Worm (Caenorhabditis elegans) whole organism, L3 larva: ENCODE data around the gene F17E9.18.

Experiments
- R02D3.7 ChIP-seq: fragments of 150-350 bp; optimal IDR thresholded peaks from 2 replicates; lab custom pipeline; 2014; ENCODE audit warnings: missing biosample characterization, missing genetic modification characterization
- ZK546.5 ChIP-seq: sonication (generic microtip); optimal IDR thresholded peaks from 2 replicates; lab custom pipeline; 2017; ENCODE audit warnings: missing biosample characterization, missing genetic modification characterization
- aly-2 ChIP-seq: fragments of 150-350 bp; optimal IDR thresholded peaks from 2 replicates; lab custom pipeline; 2014; ENCODE audit warnings: missing biosample characterization, missing genetic modification characterization
- ama-1 ChIP-seq: fragments of 150-350 bp; optimal IDR thresholded peaks from 2 replicates; lab custom pipeline; 2018
- ceh-28 ChIP-seq: fragments of 150-350 bp; optimal IDR thresholded peaks from 2 replicates; lab custom pipeline; 2014; ENCODE audit warnings: missing biosample characterization, missing genetic modification reagents, missing genetic modification characterization
- ceh-9 ChIP-seq: sonication (generic microtip); optimal IDR thresholded peaks from 2 replicates; lab custom pipeline; 2018; ENCODE audit warnings: missing biosample characterization, missing genetic modification characterization
- daf-12 ChIP-seq: fragments of 150-350 bp; optimal IDR thresholded peaks from 2 replicates; lab custom pipeline; 2014; ENCODE audit warnings: missing biosample characterization, missing genetic modification reagents, missing genetic modification characterization
- egl-5 ChIP-seq: fragments of 150-350 bp; optimal IDR thresholded peaks from 2 replicates; lab custom pipeline; 2017; ENCODE audit warnings: missing biosample characterization, missing genetic modification reagents, missing genetic modification characterization, inconsistent platforms
- elt-1 ChIP-seq: fragments of 150-350 bp; optimal IDR thresholded peaks from 2 replicates; lab custom pipeline; 2014; ENCODE audit warnings: missing biosample characterization, missing genetic modification characterization
- elt-3 ChIP-seq, 3 experiments: fragments of 150-350 bp in 1 of 3; sonication (generic microtip) in 2 of 3; optimal IDR thresholded peaks; 2 replicates in 2 of 3; 4 replicates in 1 of 3; lab custom pipeline; 2014 to 2017; ENCODE audit warnings: missing biosample characterization in 3 of 3, missing genetic modification characterization in 3 of 3
- eor-1 ChIP-seq, 2 experiments: fragments of 150-350 bp; optimal IDR thresholded peaks; 2 replicates each; lab custom pipeline; 2014 to 2018; ENCODE audit warnings: missing biosample characterization in 2 of 2, missing genetic modification characterization in 2 of 2
- fkh-2 ChIP-seq: fragments of 150-350 bp; optimal IDR thresholded peaks from 2 replicates; lab custom pipeline; 2014; ENCODE audit warnings: missing biosample characterization, missing genetic modification reagents, missing genetic modification characterization
- fos-1 ChIP-seq: fragments of 150-350 bp; optimal IDR thresholded peaks from 2 replicates; lab custom pipeline; 2014; ENCODE audit warnings: missing biosample characterization, missing genetic modification characterization
- hmg-11 ChIP-seq: sonication (generic microtip); optimal IDR thresholded peaks from 2 replicates; lab custom pipeline; 2016; ENCODE audit warnings: missing genetic modification characterization, missing compliant biosample characterization
- jun-1 ChIP-seq: fragments of 150-350 bp; optimal IDR thresholded peaks from 2 replicates; lab custom pipeline; 2014; ENCODE audit warnings: missing biosample characterization, missing genetic modification reagents, missing genetic modification characterization
- lin-15B ChIP-seq: fragments of 150-350 bp; optimal IDR thresholded peaks from 2 replicates; lab custom pipeline; 2014; ENCODE audit warnings: missing biosample characterization, missing genetic modification characterization
- lin-39 ChIP-seq: fragments of 150-350 bp; optimal IDR thresholded peaks from 2 replicates; lab custom pipeline; 2018; ENCODE audit warnings: missing biosample characterization, missing genetic modification reagents, missing genetic modification characterization
- lsy-12 ChIP-seq: sonication (generic microtip); optimal IDR thresholded peaks from 2 replicates; lab custom pipeline; 2016; ENCODE audit warnings: mild to moderate bottlenecking, missing genetic modification characterization, missing compliant biosample characterization
- mdl-1 ChIP-seq: fragments of 150-350 bp; optimal IDR thresholded peaks from 2 replicates; lab custom pipeline; 2014; ENCODE audit warnings: missing biosample characterization, missing genetic modification characterization
- mml-1 ChIP-seq: fragments of 150-350 bp; sonication (generic microtip); optimal IDR thresholded peaks from 3 replicates; lab custom pipeline; 2014; ENCODE audit warnings: missing biosample characterization, missing genetic modification characterization
- nfya-1 ChIP-seq: sonication (generic microtip); optimal IDR thresholded peaks from 2 replicates; lab custom pipeline; 2017; ENCODE audit warnings: missing genetic modification characterization, mild to moderate bottlenecking, missing compliant biosample characterization, antibody characterized with exemption, moderate library complexity; ENCODE audit not compliant: insufficient read depth
- nhr-11 ChIP-seq: fragments of 150-350 bp; optimal IDR thresholded peaks from 2 replicates; lab custom pipeline; 2014; ENCODE audit warnings: missing biosample characterization, missing genetic modification characterization
- nhr-12 ChIP-seq: fragments of 150-350 bp; optimal IDR thresholded peaks from 2 replicates; lab custom pipeline; 2014; ENCODE audit warnings: missing biosample characterization, missing genetic modification characterization
- nhr-23 ChIP-seq: fragments of 150-350 bp; optimal IDR thresholded peaks from 2 replicates; lab custom pipeline; 2014; ENCODE audit warnings: missing biosample characterization, missing genetic modification reagents, missing genetic modification characterization
- nhr-237 ChIP-seq: fragments of 150-350 bp; optimal IDR thresholded peaks from 2 replicates; lab custom pipeline; 2014; ENCODE audit warnings: missing biosample characterization, missing genetic modification characterization
- nhr-43 ChIP-seq: sonication (generic microtip); optimal IDR thresholded peaks from 2 replicates; lab custom pipeline; 2016; ENCODE audit warnings: mild to moderate bottlenecking, missing genetic modification characterization, missing compliant biosample characterization; ENCODE audit not compliant: poor library complexity, severe bottlenecking
- nhr-67 ChIP-seq: fragments of 150-350 bp; optimal IDR thresholded peaks from 2 replicates; lab custom pipeline; 2014; ENCODE audit warnings: missing biosample characterization, missing genetic modification characterization
- nhr-76 ChIP-seq: fragments of 150-350 bp; sonication (generic microtip); optimal IDR thresholded peaks from 5 replicates; lab custom pipeline; 2014; ENCODE audit warnings: missing biosample characterization, missing genetic modification characterization
- pha-4 ChIP-seq: fragments of 150-350 bp; optimal IDR thresholded peaks from 2 replicates; lab custom pipeline; 2014; ENCODE audit warnings: missing biosample characterization, missing genetic modification reagents, missing genetic modification characterization
- pqm-1 ChIP-seq: fragments of 150-350 bp; optimal IDR thresholded peaks from 2 replicates; lab custom pipeline; 2017; ENCODE audit warnings: missing biosample characterization, missing genetic modification characterization, inconsistent platforms
- sea-2 ChIP-seq: fragments of 150-350 bp; sonication (generic microtip); optimal IDR thresholded peaks from 4 replicates; lab custom pipeline; 2014; ENCODE audit warnings: missing biosample characterization, missing genetic modification reagents, missing genetic modification characterization
- skn-1 ChIP-seq: fragments of 150-350 bp; optimal IDR thresholded peaks from 2 replicates; lab custom pipeline; 2014; ENCODE audit warnings: missing biosample characterization, missing genetic modification characterization
- tbx-2 ChIP-seq: sonication (generic microtip); optimal IDR thresholded peaks from 2 replicates; lab custom pipeline; 2016; ENCODE audit warnings: mild to moderate bottlenecking, missing genetic modification characterization, missing compliant biosample characterization
- unc-39 ChIP-seq: sonication (generic microtip); optimal IDR thresholded peaks from 4 replicates; lab custom pipeline; 2017; ENCODE audit warnings: missing biosample characterization, missing genetic modification characterization
- unc-62 ChIP-seq: fragments of 150-350 bp; sonication (generic microtip); optimal IDR thresholded peaks from 4 replicates; lab custom pipeline; 2014; ENCODE audit warnings: missing biosample characterization, missing genetic modification reagents, missing genetic modification characterization
- zag-1 ChIP-seq: fragments of 150-350 bp; optimal IDR thresholded peaks from 2 replicates; lab custom pipeline; 2014; ENCODE audit warnings: missing biosample characterization, missing genetic modification characterization
- ztf-11 ChIP-seq: fragments of 150-350 bp; optimal IDR thresholded peaks from 2 replicates; lab custom pipeline; 2014; ENCODE audit warnings: missing biosample characterization, missing genetic modification characterization

The F17E9.18 gene

ce11 chrIV:8348073-8348472 lies 1.1 kb upstream of the F17E9.18 start, which contains the start of gene F17E9.4:
TSS of gene F17E9.4 (plus strand) at chrIV:8348373.
- TF ChIP-seq daf-12 (tag; lab: Kevin White, UChicago), result no peak
- TF ChIP-seq egl-5 (tag; lab: Kevin White, UChicago), result no peak
- no peak for TF ChIP-seq lin-15B (tag; lab: Kevin White, UChicago)
- no peak for TF ChIP-seq elt-3 (tag; optimal IDR thresholded peaks at IDR 0.05; lab: Kevin White, UChicago)
- no peak for TF ChIP-seq nhr-76 (tag; lab: Kevin White, UChicago)
- TF ChIP-seq mml-1 (tag; lab: Kevin White, UChicago), result no peak
- TF ChIP-seq nhr-237, result no peak
- TF ChIP-seq R02D3.7 (tag; lab: Kevin White, UChicago), result no peak
- no peak for TF ChIP-seq aly-2 (tag; lab: Kevin White, UChicago)
- TF ChIP-seq unc-62 (GFP tag; lab: Kevin White, UChicago), result no peak
- TF ChIP-seq elt-1, result no peak
- no peak for TF ChIP-seq pha-4 (tag; lab: Kevin White, UChicago)
- TF ChIP-seq ama-1 (lab: Kevin White, UChicago), result no peak
- TF ChIP-seq mdl-1, result no peak
- no peak for TF ChIP-seq nfya-1 (tag; lab: Kevin White, UChicago)
- TF ChIP-seq ztf-11 (tag; lab: Kevin White, UChicago), result no peak
- no peak for TF ChIP-seq jun-1
- TF ChIP-seq nhr-67 (tag; lab: Kevin White, UChicago), result no peak
- TF ChIP-seq nhr-43 (tag; lab: Kevin White, UChicago), result no peak
- TF ChIP-seq pqm-1 (tag; lab: Kevin White, UChicago), result no peak
- TF ChIP-seq, all 47 proteins: peak for 0

ce11 chrIV:8345518-8345917 lies 1.4 kb downstream of the F17E9.18 start, which contains the start of gene F17E9.5:
TSS of gene F17E9.5 (plus strand) at chrIV:8345818.
- no peak for TF ChIP-seq tbx-2 (tag; lab: Kevin White, UChicago)
- TF ChIP-seq nhr-12 (tag; lab: Kevin White, UChicago), result no peak
- no peak for TF ChIP-seq elt-3 (tag; optimal IDR thresholded peaks at IDR 0.05; lab: Kevin White, UChicago)
- no peak for TF ChIP-seq nfya-1 (tag; lab: Kevin White, UChicago)
- no peak for TF ChIP-seq daf-12 (tag; lab: Kevin White, UChicago)
- TF ChIP-seq unc-39 (tag; lab: Kevin White, UChicago), result no peak
- no peak for TF ChIP-seq fkh-2 (tag; lab: Kevin White, UChicago)
- no peak for TF ChIP-seq nhr-23 (tag; lab: Kevin White, UChicago)
- TF ChIP-seq lsy-12, result no peak
- TF ChIP-seq egl-5 (tag; lab: Kevin White, UChicago), result no peak
- no peak for TF ChIP-seq skn-1 (tag; lab: Kevin White, UChicago)
- TF ChIP-seq ceh-9 (tag; lab: Kevin White, UChicago), result no peak
- TF ChIP-seq nhr-11 (tag; lab: Kevin White, UChicago), result no peak
- no peak for TF ChIP-seq nhr-237
- TF ChIP-seq, all 47 proteins: peak for 0

- TF ChIP-seq lsy-12, result no peak
- no peak for TF ChIP-seq elt-3 (tag; optimal IDR thresholded peaks at IDR 0.05; lab: Kevin White, UChicago)
- TF ChIP-seq nhr-76 (tag; lab: Kevin White, UChicago), result no peak
- TF ChIP-seq jun-1, result no peak
- no peak for TF ChIP-seq eor-1 (tag; optimal IDR thresholded peaks at IDR 0.05; lab: Kevin White, UChicago)
- no peak for TF ChIP-seq nhr-11 (tag; lab: Kevin White, UChicago)
- TF ChIP-seq ama-1 (lab: Kevin White, UChicago), result no peak
- no peak for TF ChIP-seq ZK546.5 (tag; lab: Kevin White, UChicago)
- TF ChIP-seq fkh-2 (tag; lab: Kevin White, UChicago), result no peak
- TF ChIP-seq unc-62 (GFP tag; lab: Kevin White, UChicago), result no peak
- TF ChIP-seq mdl-1, result no peak
- TF ChIP-seq nhr-12 (tag; lab: Kevin White, UChicago), result no peak
- TF ChIP-seq lin-39 (tag; lab: Kevin White, UChicago), result no peak
- no peak for TF ChIP-seq lin-15B (tag; lab: Kevin White, UChicago)
- no peak for TF ChIP-seq hmg-11 (tag; lab: Kevin White, UChicago)
- TF ChIP-seq unc-39 (tag; lab: Kevin White, UChicago), result no peak
- TF ChIP-seq ceh-9 (tag; lab: Kevin White, UChicago), result no peak
- TF ChIP-seq mml-1 (tag; lab: Kevin White, UChicago), result no peak
- TF ChIP-seq fos-1 (tag; lab: Kevin White, UChicago), result no peak
Measured at ce11 chrIV:8342385-8342784, 4.6 kb downstream of the F17E9.18 start, which contains the start of gene lgc-5. TSS of gene lgc-5 (plus strand) at chrIV:8342685.

ce11 chrIV:8339636-8340035 lies 7.3 kb downstream of the F17E9.18 start, which contains the start of gene lgc-6:
TSS of gene lgc-6 (plus strand) at chrIV:8339936.
- TF ChIP-seq ZK546.5 (tag; lab: Kevin White, UChicago), result no peak
- no peak for TF ChIP-seq R02D3.7 (tag; lab: Kevin White, UChicago)
- no peak for TF ChIP-seq daf-12 (tag; lab: Kevin White, UChicago)
- no peak for TF ChIP-seq mdl-1
- TF ChIP-seq nfya-1 (tag; lab: Kevin White, UChicago), result no peak
- TF ChIP-seq ceh-28 (tag; lab: Kevin White, UChicago), result no peak
- no peak for TF ChIP-seq egl-5 (tag; lab: Kevin White, UChicago)
- no peak for TF ChIP-seq nhr-23 (tag; lab: Kevin White, UChicago)
- no peak for TF ChIP-seq nhr-11 (tag; lab: Kevin White, UChicago)
- no peak for TF ChIP-seq pha-4 (tag; lab: Kevin White, UChicago)
- TF ChIP-seq zag-1, result no peak
- TF ChIP-seq nhr-67 (tag; lab: Kevin White, UChicago), result no peak
- TF ChIP-seq pqm-1 (tag; lab: Kevin White, UChicago), result no peak
- TF ChIP-seq elt-3 (tag; optimal IDR thresholded peaks at IDR 0.05; lab: Kevin White, UChicago), result no peak
- TF ChIP-seq lin-39 (tag; lab: Kevin White, UChicago), result no peak
- no peak for TF ChIP-seq ceh-9 (tag; lab: Kevin White, UChicago)
- no peak for TF ChIP-seq sea-2 (GFP tag; lab: Kevin White, UChicago)
- TF ChIP-seq, all 47 proteins: peak for 0
